Worm (Caenorhabditis elegans) whole organism, young adult: ENCODE results near the gene lipl-6.

ENCODE experiments used
- C06A6.2 ChIP-seq: fragments of 200-800 bp; sonication (Bioruptor generic); conservative IDR thresholded peaks from 2 replicates; pipeline ENCODE4 v1.3.6; 2022; ENCODE audit warnings: missing genetic modification characterization, missing compliant biosample characterization
- D2030.7 ChIP-seq: fragments of 200-800 bp; sonication (Bioruptor generic); IDR thresholded peaks from 2 replicates; pipeline ENCODE4 v1.3.6; 2022; ENCODE audit warnings: missing genetic modification reagents, missing genetic modification characterization, missing compliant biosample characterization
- F23B12.7 ChIP-seq: sonication (generic microtip); optimal IDR thresholded peaks from 2 replicates; lab custom pipeline; 2017; ENCODE audit warnings: missing genetic modification characterization, mild to moderate bottlenecking, missing compliant biosample characterization, antibody characterized with exemption, moderate library complexity; ENCODE audit not compliant: insufficient read depth
- F37B4.10 ChIP-seq: fragments of 200-800 bp; sonication (Bioruptor generic); IDR thresholded peaks from 2 replicates; pipeline ENCODE4 v1.3.6; 2022; ENCODE audit warnings: missing genetic modification characterization, missing compliant biosample characterization
- F55B11.4 ChIP-seq: sonication (generic microtip); optimal IDR thresholded peaks from 2 replicates; lab custom pipeline; 2016; ENCODE audit warnings: missing compliant biosample characterization, missing genetic modification characterization, borderline replicate concordance; ENCODE audit not compliant: insufficient read depth
- T07F8.4 ChIP-seq: sonication (generic microtip); optimal IDR thresholded peaks from 2 replicates; lab custom pipeline; 2016; ENCODE audit warnings: mild to moderate bottlenecking, missing genetic modification characterization, moderate library complexity, missing compliant biosample characterization
- Y53G8AR.9 ChIP-seq: fragments of 200-800 bp; sonication (Bioruptor generic); conservative IDR thresholded peaks from 2 replicates; pipeline ENCODE4 v1.3.6; 2022; ENCODE audit warnings: missing genetic modification reagents, missing genetic modification characterization, missing compliant biosample characterization
- Y79H2A.3 ChIP-seq: fragments of 200-800 bp; sonication (Bioruptor generic); conservative IDR thresholded peaks from 2 replicates; pipeline ENCODE4 v1.3.6; 2022; ENCODE audit warnings: missing genetic modification reagents, missing genetic modification characterization, missing compliant biosample characterization
- ZK185.1 ChIP-seq: sonication (generic microtip); optimal IDR thresholded peaks from 2 replicates; lab custom pipeline; 2016; ENCODE audit warnings: mild to moderate bottlenecking, missing genetic modification characterization, missing compliant biosample characterization; ENCODE audit not compliant: poor library complexity, severe bottlenecking
- ama-1 ChIP-seq, 3 experiments: fragments of 150-350 bp in 1 of 3; sonication (generic microtip) in 2 of 3; optimal IDR thresholded peaks; 2 replicates each; lab custom pipeline; 2014 to 2018; ENCODE audit warnings: missing biosample characterization in 2 of 3, missing genetic modification characterization in 2 of 3, missing genetic modification reagents in 2 of 3
- aptf-3 ChIP-seq: fragments of 200-800 bp; sonication (Bioruptor generic); IDR thresholded peaks from 2 replicates; pipeline ENCODE4 v1.3.6; 2022; ENCODE audit warnings: missing genetic modification characterization, missing compliant biosample characterization
- bed-2 ChIP-seq: fragments of 200-800 bp; sonication (Bioruptor generic); IDR thresholded peaks from 2 replicates; pipeline ENCODE4 v1.3.6; 2022; ENCODE audit warnings: missing genetic modification reagents, missing genetic modification characterization, missing compliant biosample characterization
- ccch-3 ChIP-seq: fragments of 200-800 bp; sonication (Bioruptor generic); optimal IDR thresholded peaks from 2 replicates; lab custom pipeline; 2018; ENCODE audit warnings: mild to moderate bottlenecking, missing genetic modification characterization, missing compliant biosample characterization
- cebp-1 ChIP-seq, 2 experiments: fragments of 200-800 bp in 1 of 2; sonication (Bioruptor generic) in 1 of 2; sonication (generic microtip) in 1 of 2; IDR thresholded peaks in 1 of 2; optimal IDR thresholded peaks in 1 of 2; 2 replicates each; pipeline versions ENCODE4 v1.3.6 to Lab custom; 2017 to 2022; ENCODE audit warnings: missing compliant biosample characterization in 2 of 2, missing genetic modification characterization in 2 of 2, mild to moderate bottlenecking in 1 of 2, missing genetic modification reagents in 1 of 2, moderate library complexity in 1 of 2
- ceh-27 ChIP-seq: fragments of 200-800 bp; sonication (Bioruptor generic); optimal IDR thresholded peaks from 2 replicates; lab custom pipeline; 2018; ENCODE audit warnings: mild to moderate bottlenecking, missing genetic modification characterization, moderate library complexity, missing compliant biosample characterization
- ceh-58 ChIP-seq: fragments of 200-800 bp; sonication (Bioruptor generic); IDR thresholded peaks from 2 replicates; pipeline ENCODE4 v1.3.6; 2022; ENCODE audit warnings: missing genetic modification characterization, missing compliant biosample characterization
- efl-1 ChIP-seq: fragments of 150-350 bp; optimal IDR thresholded peaks from 2 replicates; lab custom pipeline; 2014; ENCODE audit warnings: missing biosample characterization, missing genetic modification reagents, missing genetic modification characterization
- egl-18 ChIP-seq: fragments of 200-800 bp; sonication (Bioruptor generic); IDR thresholded peaks from 2 replicates; pipeline ENCODE4 v1.3.6; 2022; ENCODE audit warnings: missing genetic modification reagents, missing genetic modification characterization, missing compliant biosample characterization
- fkh-3 ChIP-seq: sonication (generic microtip); optimal IDR thresholded peaks from 2 replicates; lab custom pipeline; 2016; ENCODE audit warnings: mild to moderate bottlenecking, missing genetic modification characterization, missing compliant biosample characterization
- gei-17 ChIP-seq: fragments of 200-800 bp; sonication (Bioruptor generic); optimal IDR thresholded peaks from 2 replicates; lab custom pipeline; 2018; ENCODE audit warnings: mild to moderate bottlenecking, missing genetic modification characterization, missing compliant biosample characterization
- hlh-12 ChIP-seq: sonication (generic microtip); optimal IDR thresholded peaks from 2 replicates; lab custom pipeline; 2016; ENCODE audit warnings: missing genetic modification characterization, missing compliant biosample characterization
- hlh-26 ChIP-seq: fragments of 200-800 bp; sonication (Bioruptor generic); conservative IDR thresholded peaks from 2 replicates; pipeline ENCODE4 v1.3.6; 2022; ENCODE audit warnings: missing genetic modification reagents, missing genetic modification characterization, missing compliant biosample characterization
- hrde-1 ChIP-seq: sonication (generic microtip); optimal IDR thresholded peaks from 2 replicates; lab custom pipeline; 2016; ENCODE audit warnings: missing genetic modification characterization, mild to moderate bottlenecking, missing compliant biosample characterization, moderate library complexity, missing genotype, missing genetic modification reagents, borderline replicate concordance
- hsf-1 ChIP-seq: fragments of 200-800 bp; sonication (Bioruptor generic); IDR thresholded peaks from 2 replicates; pipeline ENCODE4 v1.3.6; 2022; ENCODE audit warnings: missing genetic modification reagents, missing genetic modification characterization, missing compliant biosample characterization
- lin-26 ChIP-seq: fragments of 200-800 bp; sonication (Bioruptor generic); IDR thresholded peaks from 2 replicates; pipeline ENCODE4 v1.3.6; 2022; ENCODE audit warnings: missing genetic modification reagents, missing genetic modification characterization, missing compliant biosample characterization
- lin-40 ChIP-seq: sonication (generic microtip); optimal IDR thresholded peaks from 2 replicates; lab custom pipeline; 2016; ENCODE audit warnings: missing genetic modification characterization, mild to moderate bottlenecking, missing compliant biosample characterization, missing genotype, missing genetic modification reagents
- lin-54 ChIP-seq: fragments of 200-800 bp; sonication (Bioruptor generic); optimal IDR thresholded peaks from 2 replicates; lab custom pipeline; 2018; ENCODE audit warnings: mild to moderate bottlenecking, missing genetic modification characterization, missing compliant biosample characterization
- lsy-27 ChIP-seq: sonication (generic microtip); optimal IDR thresholded peaks from 2 replicates; lab custom pipeline; 2017; ENCODE audit warnings: missing genetic modification characterization, mild to moderate bottlenecking, missing compliant biosample characterization, antibody characterized with exemption, missing genotype, borderline replicate concordance; ENCODE audit not compliant: insufficient read depth
- madf-6 ChIP-seq: fragments of 200-800 bp; sonication (Bioruptor generic); IDR thresholded peaks from 2 replicates; pipeline ENCODE4 v1.3.6; 2022; ENCODE audit warnings: missing genetic modification reagents, missing genetic modification characterization, missing compliant biosample characterization
- mes-4 ChIP-seq: sonication (generic microtip); optimal IDR thresholded peaks from 2 replicates; lab custom pipeline; 2016; ENCODE audit warnings: missing genotype, missing genetic modification characterization, missing compliant biosample characterization
- nfya-1 ChIP-seq: sonication (generic microtip); optimal IDR thresholded peaks from 2 replicates; lab custom pipeline; 2017; ENCODE audit warnings: antibody characterized with exemption, missing compliant biosample characterization, missing genetic modification characterization, borderline replicate concordance; ENCODE audit not compliant: insufficient read depth
- nfyb-1 ChIP-seq: fragments of 200-800 bp; sonication (Bioruptor generic); IDR thresholded peaks from 2 replicates; pipeline ENCODE4 v1.3.6; 2022; ENCODE audit warnings: missing genetic modification reagents, missing genetic modification characterization, missing compliant biosample characterization
- nhr-80 ChIP-seq: sonication (generic microtip); optimal IDR thresholded peaks from 2 replicates; lab custom pipeline; 2016; ENCODE audit warnings: missing genetic modification characterization, missing compliant biosample characterization
- rcor-1 ChIP-seq: fragments of 200-800 bp; sonication (Bioruptor generic); IDR thresholded peaks from 2 replicates; pipeline ENCODE4 v1.3.6; 2022; ENCODE audit warnings: missing genetic modification reagents, missing genetic modification characterization, missing compliant biosample characterization
- rec-8 ChIP-seq, 2 experiments: sonication (generic microtip); optimal IDR thresholded peaks; 2 replicates each; lab custom pipeline; 2016; ENCODE audit warnings: mild to moderate bottlenecking in 2 of 2, missing genetic modification characterization in 2 of 2, missing genetic modification reagents in 2 of 2, missing genotype in 2 of 2, missing biosample characterization in 1 of 2, missing compliant biosample characterization in 1 of 2, moderate library complexity in 1 of 2
- rpc-1 ChIP-seq, 2 experiments: fragments of 150-350 bp in 1 of 2; sonication (generic microtip) in 1 of 2; optimal IDR thresholded peaks; 2 replicates each; lab custom pipeline; 2014 to 2018; ENCODE audit warnings: missing biosample characterization in 1 of 2, missing genetic modification characterization in 1 of 2, missing genetic modification reagents in 1 of 2, missing genotype in 1 of 2
- sea-2 ChIP-seq: fragments of 200-800 bp; sonication (Bioruptor generic); IDR thresholded peaks from 2 replicates; pipeline ENCODE4 v1.3.6; 2022; ENCODE audit warnings: missing genetic modification characterization, missing compliant biosample characterization
- tbx-9 ChIP-seq: sonication (generic microtip); optimal IDR thresholded peaks from 2 replicates; lab custom pipeline; 2016; ENCODE audit warnings: borderline replicate concordance, missing genetic modification characterization, inconsistent platforms, missing compliant biosample characterization
- xnd-1 ChIP-seq: sonication (generic microtip); optimal IDR thresholded peaks from 2 replicates; lab custom pipeline; 2016; ENCODE audit warnings: missing genotype, missing genetic modification reagents, missing genetic modification characterization, missing compliant biosample characterization
- zfh-2 ChIP-seq: fragments of 200-800 bp; sonication (Bioruptor generic); conservative IDR thresholded peaks from 2 replicates; pipeline ENCODE4 v1.3.6; 2022; ENCODE audit warnings: missing genetic modification reagents, missing genetic modification characterization, missing compliant biosample characterization
- ztf-22 ChIP-seq: fragments of 200-800 bp; sonication (Bioruptor generic); optimal IDR thresholded peaks from 2 replicates; lab custom pipeline; 2018; ENCODE audit warnings: mild to moderate bottlenecking, missing genetic modification characterization, moderate library complexity, missing compliant biosample characterization

lipl-6 gene

DNA sequence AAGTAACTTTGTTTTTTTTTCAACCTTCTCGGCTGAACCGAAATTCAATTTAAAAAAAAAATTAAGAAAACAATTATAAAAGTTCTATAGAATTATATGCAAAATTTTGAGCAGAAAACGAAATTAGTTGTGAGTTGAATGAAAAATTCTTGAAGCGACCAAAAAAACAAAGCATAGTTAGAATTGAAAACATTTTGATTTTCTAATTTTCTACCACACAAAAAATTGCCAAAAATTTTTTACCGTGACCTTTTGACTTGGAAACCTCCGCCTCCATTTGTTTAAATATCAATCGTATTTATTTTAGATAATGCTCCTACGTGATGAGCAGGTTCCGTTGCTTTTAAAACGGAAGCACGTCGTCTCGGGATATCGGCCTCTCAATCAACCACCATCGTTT, 39.3 kb downstream of the lipl-6 start, which contains the start of gene K11C4.2:
Gene K11C4.2 (plus strand): TSS at position 301 of the 400 bp plus-strand sequence.
- no peak for TF ChIP-seq tbx-9 (tag; lab: Kevin White, UChicago)
- no peak for TF ChIP-seq hsf-1 (GFP tag; lab: Robert Waterston, UW)
- no peak for TF ChIP-seq T07F8.4 (tag; lab: Kevin White, UChicago)
- no peak for TF ChIP-seq xnd-1
- no peak for TF ChIP-seq ceh-27 (GFP tag; lab: Kevin White, UChicago)
- no peak for TF ChIP-seq egl-18 (GFP tag; lab: Robert Waterston, UW)
- no peak for TF ChIP-seq rpc-1 (optimal IDR thresholded peaks at IDR 0.05; lab: Kevin White, UChicago)
- no peak for TF ChIP-seq rpc-1 (tag; optimal IDR thresholded peaks at IDR 0.05; lab: Kevin White, UChicago)

DNA sequence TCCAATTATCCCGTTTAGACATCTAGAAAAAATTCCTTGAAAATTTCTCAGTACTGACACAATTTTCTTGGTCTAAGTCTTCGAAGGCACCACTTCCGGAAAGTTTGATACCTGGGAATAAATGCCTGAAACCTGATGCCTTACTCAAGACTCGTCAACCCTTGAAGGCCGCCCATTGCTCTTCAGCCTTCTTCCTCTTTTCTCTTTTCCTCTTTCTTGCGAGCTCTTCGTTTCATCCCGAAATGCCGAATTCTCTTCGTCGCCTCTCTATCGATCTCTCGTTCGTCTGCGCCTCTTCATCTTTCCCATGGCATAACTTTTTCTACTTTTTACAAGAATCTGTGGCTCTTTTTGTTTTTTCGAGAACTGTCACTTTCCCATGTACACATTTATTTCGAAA, 40.4 kb downstream of the lipl-6 start:
- no peak for TF ChIP-seq hrde-1
- 0 out of 2 replicates have a peak, but pooled peaks have one; percentile 34 for TF ChIP-seq aptf-3
- TF ChIP-seq zfh-2 (GFP tag; lab: Robert Waterston, UW), result peak; percentile 50
- TF ChIP-seq cebp-1 (GFP tag; IDR thresholded peaks at IDR 0.05; lab: Robert Waterston, UW), result no peak
- peak; percentile 1 for TF ChIP-seq cebp-1 (tag; optimal IDR thresholded peaks at IDR 0.05; lab: Kevin White, UChicago)
- TF ChIP-seq, all 124 proteins: peak for 3

DNA sequence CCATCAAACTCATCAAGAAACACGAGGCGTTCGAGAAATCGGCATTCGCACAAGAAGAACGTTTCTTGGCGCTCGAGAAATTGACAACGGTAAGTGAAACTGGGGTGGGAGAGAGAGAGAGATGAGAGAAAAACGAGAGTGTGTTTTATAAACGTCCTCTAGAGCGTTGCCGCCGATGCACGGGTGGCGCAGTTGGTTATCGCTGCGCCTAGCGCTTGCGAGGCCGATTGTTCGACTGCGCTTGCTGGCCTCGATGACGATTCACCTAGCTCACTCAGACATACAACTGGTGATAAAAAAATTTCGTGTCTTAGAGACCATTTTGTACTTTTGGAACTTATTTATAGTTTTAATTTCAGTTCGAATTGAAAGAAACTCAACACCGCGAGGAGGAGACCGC, 45.3 kb downstream of the lipl-6 start:
- TF ChIP-seq xnd-1, result no peak
- TF ChIP-seq F55B11.4, result no peak
- TF ChIP-seq F23B12.7 (tag; lab: Kevin White, UChicago), result peak; percentile 88
- TF ChIP-seq hlh-12 (tag; lab: Kevin White, UChicago), result no peak
- TF ChIP-seq zfh-2 (GFP tag; lab: Robert Waterston, UW), result peak; percentile 75
- peak; percentile 51 for TF ChIP-seq madf-6 (GFP tag; lab: Robert Waterston, UW)
- TF ChIP-seq fkh-3 (tag; lab: Kevin White, UChicago), result peak; percentile 78
- peak; percentile 87 for TF ChIP-seq ZK185.1 (tag; lab: Kevin White, UChicago)
- 0 out of 2 replicates have a peak, but pooled peaks have one; percentile 45 for TF ChIP-seq bed-2 (GFP tag; lab: Robert Waterston, UW)
- TF ChIP-seq D2030.7 (GFP tag; lab: Robert Waterston, UW), result peak; percentile 76
- peak; percentile 46 for TF ChIP-seq nhr-80 (tag; lab: Kevin White, UChicago)
- TF ChIP-seq egl-18 (GFP tag; lab: Robert Waterston, UW), result no peak
- peak; percentile 94 for TF ChIP-seq lin-26 (GFP tag; lab: Robert Waterston, UW)
- TF ChIP-seq lsy-27 (tag; lab: Kevin White, UChicago), result peak; percentile 14
- TF ChIP-seq tbx-9 (tag; lab: Kevin White, UChicago), result no peak
- no peak for TF ChIP-seq ama-1 (optimal IDR thresholded peaks at IDR 0.05; lab: Kevin White, UChicago)
- TF ChIP-seq ama-1 (GFP tag; optimal IDR thresholded peaks at IDR 0.05; lab: Kevin White, UChicago), result peak; percentile 77 to 87
- TF ChIP-seq lin-54 (GFP tag; lab: Kevin White, UChicago), result peak; percentile 68
- no peak for TF ChIP-seq hlh-26
- no peak for TF ChIP-seq gei-17 (GFP tag; lab: Kevin White, UChicago)
- TF ChIP-seq mes-4, result peak; percentile 47
- peak; percentile 76 for TF ChIP-seq nfyb-1
- no peak for TF ChIP-seq nfya-1
- TF ChIP-seq ztf-22 (GFP tag; lab: Kevin White, UChicago), result peak; percentile 66
- TF ChIP-seq rpc-1 (optimal IDR thresholded peaks at IDR 0.05; lab: Kevin White, UChicago), result peak; percentile 89
- TF ChIP-seq rpc-1 (tag; optimal IDR thresholded peaks at IDR 0.05; lab: Kevin White, UChicago), result peak; percentile 87
- peak; percentile 68 for TF ChIP-seq lin-40 (tag; lab: Kevin White, UChicago)
- no peak for TF ChIP-seq efl-1 (GFP tag; lab: Kevin White, UChicago)
- TF ChIP-seq C06A6.2 (GFP tag; lab: Robert Waterston, UW), result no peak
- TF ChIP-seq Y53G8AR.9, result 0 out of 2 replicates have a peak, but pooled peaks have one; percentile 56
- no peak for TF ChIP-seq ceh-58 (GFP tag; lab: Robert Waterston, UW)
- TF ChIP-seq sea-2 (GFP tag; lab: Robert Waterston, UW), result no peak
- TF ChIP-seq rcor-1, result peak; percentile 43; the same call in 1 of the 2 replicates
- no peak for TF ChIP-seq ccch-3 (GFP tag; lab: Kevin White, UChicago)
- peak; percentile 70 for TF ChIP-seq ceh-27 (GFP tag; lab: Kevin White, UChicago)
- no peak for TF ChIP-seq Y79H2A.3 (GFP tag; lab: Robert Waterston, UW)
- peak; percentile 77 to 86 for TF ChIP-seq rec-8 (tag; optimal IDR thresholded peaks at IDR 0.05; lab: Kevin White, UChicago)
- 0 out of 2 replicates have a peak, but pooled peaks have one; percentile 74 for TF ChIP-seq F37B4.10 (GFP tag; lab: Robert Waterston, UW)
